Worm (Caenorhabditis elegans) whole organism, dauer: Measurements from ENCODE around the gene clc-23.

Experiments used
- unc-62 ChIP-seq: sonication (generic microtip); optimal IDR thresholded peaks from 2 replicates; lab custom pipeline; 2017; ENCODE audit warnings: missing biosample characterization, missing genetic modification reagents, missing genetic modification characterization

Gene clc-23

DNA sequence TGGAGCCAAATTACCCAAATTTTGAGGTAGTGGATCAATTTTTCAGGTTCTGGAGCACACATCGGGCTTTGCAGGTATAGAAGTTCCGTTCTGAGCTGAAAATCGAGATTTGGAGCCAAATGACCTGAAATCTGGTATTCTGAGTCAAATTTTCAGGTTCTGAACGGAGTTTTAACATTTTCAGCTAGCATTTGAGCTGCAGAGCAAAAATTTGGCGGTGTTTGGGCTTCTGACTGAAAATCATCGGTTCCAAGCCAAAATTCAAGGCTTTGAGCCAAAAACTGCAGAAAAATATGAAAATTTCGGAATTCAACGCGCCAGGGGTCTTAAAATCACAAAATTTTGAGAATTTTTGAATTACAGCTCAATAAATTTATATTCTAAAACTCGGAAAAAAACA lies 10.2 kb downstream of the clc-23 start, which contains the start of the genes clc-26 and E_BE45912.2:
Gene clc-26 (minus strand): TSS at position 101 of the 400 bp plus-strand sequence.
Gene E_BE45912.2 (minus strand): TSS at position 139 of the 400 bp plus-strand sequence.
- no peak for TF ChIP-seq unc-62 (GFP tag; lab: Kevin White, UChicago)

- no peak for TF ChIP-seq unc-62 (GFP tag; lab: Kevin White, UChicago)
Observed at ce11 chrIII:1034853-1035252, 14.1 kb downstream of the clc-23 start.

DNA sequence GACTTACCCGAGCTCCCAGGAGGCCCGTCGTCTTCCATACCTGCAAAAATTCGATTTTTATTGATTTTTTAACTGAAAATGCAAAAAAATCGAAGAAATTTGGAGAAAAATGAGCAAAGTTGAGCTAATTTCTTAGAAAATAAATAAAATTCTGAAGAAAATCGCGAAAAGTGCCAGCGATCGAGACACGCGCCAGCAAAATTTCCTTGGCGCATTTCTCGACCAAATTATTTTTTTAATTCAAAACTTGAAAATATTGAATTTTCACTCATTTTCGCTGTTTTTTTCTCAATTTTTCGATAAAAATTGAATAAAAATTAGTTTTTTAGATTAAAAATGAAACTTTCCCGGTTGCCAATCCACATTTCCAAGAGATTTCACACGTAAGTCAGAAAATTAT lies 16.4 kb downstream of the clc-23 start, which contains the start of the genes chin-1 and BE0003N10.1:
Gene chin-1 (minus strand): TSS at position 40 of the 400 bp plus-strand sequence.
Gene BE0003N10.1 (plus strand): TSS at position 320 of the 400 bp plus-strand sequence.
- no peak for TF ChIP-seq unc-62 (GFP tag; lab: Kevin White, UChicago)

- no peak for TF ChIP-seq unc-62 (GFP tag; lab: Kevin White, UChicago)
Observed at ce11 chrIII:1040059-1040458, 19.3 kb downstream of the clc-23 start.

DNA sequence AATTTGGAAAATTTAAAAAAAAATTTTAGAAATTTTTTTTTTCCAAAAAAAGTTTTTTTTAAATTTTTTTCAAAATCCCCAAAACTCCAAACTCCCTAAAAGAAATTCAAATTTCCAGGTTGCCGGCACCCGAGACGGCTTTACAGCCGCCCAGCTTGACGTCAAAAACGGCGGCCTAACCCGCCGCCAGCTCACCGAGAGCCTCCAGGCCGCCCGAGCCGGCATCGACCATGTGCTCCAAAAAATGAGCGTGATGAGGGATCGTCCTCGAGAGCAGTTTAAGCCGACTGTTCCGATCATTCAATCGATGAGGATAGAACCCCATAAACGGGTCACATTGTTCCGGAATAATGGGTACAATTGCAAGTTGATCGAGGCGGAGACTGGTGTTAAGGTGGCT lies 23.0 kb downstream of the clc-23 start:
- TF ChIP-seq unc-62 (GFP tag; lab: Kevin White, UChicago), result no peak

ce11 chrIII:1051877-1052276 lies 31.1 kb downstream of the clc-23 start:
- TF ChIP-seq unc-62 (GFP tag; lab: Kevin White, UChicago), result no peak

DNA sequence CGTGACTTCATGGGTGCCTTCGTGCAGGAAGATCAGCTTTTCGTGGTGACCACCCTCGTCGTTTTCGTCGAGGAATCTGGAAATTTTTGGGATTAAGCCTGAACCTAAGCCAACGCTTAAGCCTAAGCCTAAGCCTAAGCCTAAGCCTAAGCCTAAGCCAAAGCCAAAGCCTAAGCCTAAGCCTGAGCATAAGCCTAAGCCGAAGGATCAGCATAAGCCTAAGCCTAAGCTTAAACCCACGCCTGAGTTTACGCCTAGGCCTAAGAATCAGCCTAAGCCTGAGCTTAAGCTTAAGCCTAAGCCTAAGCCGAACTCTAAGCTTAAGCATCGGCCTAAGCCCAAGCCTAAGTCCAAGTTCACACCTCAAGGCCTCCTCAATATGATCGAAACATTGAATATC lies 31.5 kb downstream of the clc-23 start:
- TF ChIP-seq unc-62 (GFP tag; lab: Kevin White, UChicago), result no peak

- no peak for TF ChIP-seq unc-62 (GFP tag; lab: Kevin White, UChicago)
Observed at ce11 chrIII:1053067-1053466, 32.3 kb downstream of the clc-23 start, which contains the start of gene fbxo-11.2. Gene fbxo-11.2, minus strand, starts transcription at chrIII:1053242.

DNA sequence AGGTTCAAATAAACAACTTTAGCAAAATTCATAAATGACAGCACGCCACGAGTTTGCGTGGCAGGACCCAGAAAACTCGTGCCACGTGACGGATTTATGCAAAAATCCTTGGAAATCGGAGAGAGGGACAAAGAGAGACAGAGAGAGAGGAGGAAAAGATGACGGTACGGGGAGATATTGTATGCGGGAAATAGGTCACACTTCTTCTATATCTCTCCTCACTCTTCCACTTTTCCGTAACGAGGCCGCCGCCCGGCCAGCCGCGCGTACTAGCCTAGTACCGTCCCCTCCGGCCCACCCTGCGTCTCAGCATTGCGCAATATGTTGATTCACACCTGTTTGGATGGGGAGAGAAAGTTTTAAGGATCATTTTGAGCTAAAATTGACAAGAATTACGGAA lies 33.3 kb downstream of the clc-23 start:
- no peak for TF ChIP-seq unc-62 (GFP tag; lab: Kevin White, UChicago)

DNA sequence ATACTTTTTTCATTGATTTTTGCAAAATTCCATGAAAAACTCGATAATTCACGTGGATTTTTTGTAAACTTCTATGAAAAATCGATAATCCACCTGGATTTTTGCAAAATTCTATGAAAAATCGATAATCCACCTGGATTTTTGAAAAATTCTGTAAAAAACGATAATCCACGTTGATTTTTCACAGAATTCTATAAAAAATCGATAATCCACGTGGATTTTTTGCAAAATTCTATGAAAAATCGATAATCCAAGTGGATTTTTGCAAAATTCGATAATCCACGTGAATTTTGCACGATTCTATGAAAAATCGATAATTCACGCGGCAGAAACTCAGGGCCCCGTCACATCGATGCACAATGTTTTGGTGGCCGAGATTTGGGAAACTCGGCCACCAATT lies 37.3 kb downstream of the clc-23 start:
- no peak for TF ChIP-seq unc-62 (GFP tag; lab: Kevin White, UChicago)

DNA sequence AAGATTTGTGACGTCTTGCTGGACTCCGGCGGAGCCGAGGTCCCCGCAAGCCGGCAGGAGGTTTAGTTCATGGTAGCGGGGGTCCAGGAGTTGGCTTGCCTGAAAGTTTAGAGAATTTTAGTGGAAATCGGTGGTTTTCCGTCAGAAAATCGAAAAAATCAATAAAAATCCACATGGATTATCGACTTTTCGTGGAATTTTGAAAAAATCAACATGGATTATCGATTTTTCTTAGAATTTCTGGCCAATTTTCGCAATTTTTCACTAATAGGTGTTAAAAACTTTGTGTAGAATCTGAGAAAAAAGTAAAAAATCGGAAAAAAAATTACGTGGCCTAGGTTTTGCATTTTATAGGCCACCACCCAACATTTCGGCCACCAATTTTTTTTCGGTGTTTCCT lies 38.1 kb downstream of the clc-23 start:
- no peak for TF ChIP-seq unc-62 (GFP tag; lab: Kevin White, UChicago)

DNA sequence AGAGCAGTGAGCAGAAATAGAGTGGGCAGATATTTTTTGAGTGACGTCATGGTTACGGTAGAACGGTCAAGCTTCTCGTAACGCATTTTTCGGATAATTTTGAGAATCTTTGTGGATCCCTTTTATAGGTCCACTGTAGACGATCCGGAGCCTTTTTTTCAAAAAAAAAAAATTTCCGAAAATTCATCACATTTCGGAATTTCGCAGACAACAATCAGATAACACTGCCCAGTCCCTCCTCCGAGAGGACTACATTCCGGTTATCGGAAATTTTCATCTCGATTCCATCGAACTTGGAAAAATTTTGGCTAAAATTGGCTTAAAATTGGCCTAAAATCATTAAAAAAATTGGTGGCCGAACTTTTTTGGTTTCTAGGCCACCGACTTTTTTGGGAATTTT lies 39.2 kb downstream of the clc-23 start, which contains the start of gene BE0003N10.6:
Gene BE0003N10.6 (minus strand): TSS at position 101 of the 400 bp plus-strand sequence.
- no peak for TF ChIP-seq unc-62 (GFP tag; lab: Kevin White, UChicago)
